In the genomic region with DNA sequence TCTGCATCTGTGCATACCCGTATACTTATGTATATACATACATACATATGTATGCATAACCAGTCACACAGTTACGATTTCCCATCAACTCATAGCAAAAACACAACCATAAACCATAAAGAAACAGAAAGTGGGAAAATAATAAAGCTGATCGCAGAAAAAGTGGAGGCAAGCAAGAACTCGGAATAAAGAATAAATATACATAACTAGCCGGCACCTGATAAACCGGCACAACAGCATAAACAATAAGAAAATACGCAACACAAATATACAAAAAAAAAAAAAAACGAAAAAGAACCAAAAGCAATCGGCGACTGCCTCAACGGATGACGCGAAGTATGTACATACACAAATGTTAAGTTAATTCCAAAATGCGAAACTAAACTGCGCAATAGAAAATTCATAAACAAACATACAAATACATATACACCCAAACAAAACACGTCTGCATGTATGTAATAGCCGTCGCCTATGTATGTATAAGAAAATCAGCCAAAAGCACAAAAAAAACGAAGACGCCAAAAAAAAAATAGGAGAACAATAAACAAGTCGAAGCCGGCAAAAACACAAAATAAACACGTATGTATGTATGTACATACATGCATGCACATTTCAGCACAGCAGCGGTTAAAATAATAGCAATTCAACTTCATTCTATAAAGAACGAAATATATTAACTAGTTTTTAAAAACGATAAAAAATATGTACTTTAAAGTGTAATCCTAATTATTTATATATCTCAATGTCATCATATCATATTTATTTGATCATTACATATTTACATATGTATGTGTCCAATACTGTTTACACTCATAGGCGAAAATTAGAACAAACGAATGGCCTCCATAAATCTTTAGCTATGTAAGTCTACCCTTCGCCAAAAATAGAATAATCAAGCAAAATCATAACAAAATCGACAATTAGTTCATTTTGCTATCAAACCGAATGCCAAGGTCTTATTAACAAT, we compare ENCODE assay signal across 5 fruit fly cellular contexts.
TF ChIP-seq lines count a peak whose summit lies in the region.

No protein-coding gene starts in this region.

TF ChIP-seq in whole organism, adult, 20 proteins besides CTCF, POLR2A, EP300 and RAD21 (continued from another document):
- TF ChIP-seq Clk (GFP tag; optimal IDR thresholded peaks at IDR 0.05; lab: Kevin White, UChicago) (no peak), CG33017 (tag; optimal IDR thresholded peaks at IDR 0.05; lab: Kevin White, UChicago) (peak; percentile 54), tj (GFP tag; optimal IDR thresholded peaks at IDR 0.05; lab: Kevin White, UChicago) (peak; percentile 63), Hr96 (GFP tag; optimal IDR thresholded peaks at IDR 0.05; lab: Kevin White, UChicago) (no peak)

TF ChIP-seq in whole organism, embryonic, 481 proteins besides CTCF, POLR2A, EP300 and RAD21 (continued from another document and continues in another):
- TF ChIP-seq CG1233 (GFP tag; optimal IDR thresholded peaks at IDR 0.05; lab: Kevin White, UChicago) (peak; percentile 29), CG32767 (GFP tag; IDR thresholded peaks at IDR 0.05; lab: Robert Waterston, UW) (peak; percentile 48), CG9932 (GFP tag; IDR thresholded peaks at IDR 0.05; lab: Robert Waterston, UW) (peak; percentile 83), Eip74EF (GFP tag; optimal IDR thresholded peaks at IDR 0.05; lab: Kevin White, UChicago) (peak in 1 of 2 experiments; percentile 65), CG10979 (tag; optimal IDR thresholded peaks at IDR 0.05; lab: Kevin White, UChicago) (peak; percentile 61), nmo (GFP tag; optimal IDR thresholded peaks at IDR 0.05; lab: Kevin White, UChicago) (peak; percentile 58), ro (GFP tag; IDR thresholded peaks at IDR 0.05; lab: Robert Waterston, UW) (0 out of 2 replicates have a peak, but pooled peaks have one; percentile 16), CG7839 (tag; optimal IDR thresholded peaks at IDR 0.05; lab: Kevin White, UChicago) (peak; percentile 87), cas (GFP tag; IDR thresholded peaks at IDR 0.05; lab: Robert Waterston, UW) (peak; percentile 59; the same call in 1 of the 2 replicates), CG8388 (GFP tag; optimal IDR thresholded peaks at IDR 0.05; lab: Kevin White, UChicago) (peak; percentile 59), CG18619 (GFP tag; optimal IDR thresholded peaks at IDR 0.05; lab: Kevin White, UChicago) (peak; percentile 57), Doc3 (GFP tag; IDR thresholded peaks at IDR 0.05; lab: Robert Waterston, UW; ENCODE audit: partially characterized antibody) (no peak), CG2202 (tag; optimal IDR thresholded peaks at IDR 0.05; lab: Kevin White, UChicago) (no peak), hkb (optimal IDR thresholded peaks at IDR 0.05; lab: Kevin White, UChicago) (no peak), hkb (GFP tag; IDR thresholded peaks at IDR 0.05; lab: Robert Waterston, UW) (peak; percentile 78), NfI (GFP tag; optimal IDR thresholded peaks at IDR 0.05; lab: Kevin White, UChicago) (peak; percentile 67), ssp (GFP tag; IDR thresholded peaks at IDR 0.05; lab: Robert Waterston, UW) (peak; percentile 53; the same call in 1 of the 2 replicates), bcd (GFP tag; optimal IDR thresholded peaks at IDR 0.05; lab: Kevin White, UChicago) (peak; percentile 65), hb (GFP tag; IDR thresholded peaks at IDR 0.05; lab: Robert Waterston, UW; ENCODE audit: partially characterized antibody) (no peak), GATAe (GFP tag; conservative IDR thresholded peaks at IDR 0.05; lab: Robert Waterston, UW) (no peak), schlank (tag; optimal IDR thresholded peaks at IDR 0.05; lab: Kevin White, UChicago) (no peak), Hand (GFP tag; optimal IDR thresholded peaks at IDR 0.05; lab: Kevin White, UChicago) (peak; percentile 55), HmgD (GFP tag; optimal IDR thresholded peaks at IDR 0.05; lab: Kevin White, UChicago) (no peak), CG30403 (GFP tag; optimal IDR thresholded peaks at IDR 0.05; lab: Kevin White, UChicago) (peak; percentile 77), Taf1 (GFP tag; IDR thresholded peaks at IDR 0.05; lab: Robert Waterston, UW) (peak; percentile 41; the same call in 1 of the 2 replicates), Rx (GFP tag; IDR thresholded peaks at IDR 0.05; lab: Robert Waterston, UW) (peak; percentile 21; the same call in 1 of the 2 replicates), repo (GFP tag; optimal IDR thresholded peaks at IDR 0.05; lab: Kevin White, UChicago) (no peak)

TF ChIP-seq in whole organism, prepupa, 60 proteins besides CTCF, POLR2A, EP300 and RAD21 (continued from another document):
- peak; percentile 88 for TF ChIP-seq vri (GFP tag; optimal IDR thresholded peaks at IDR 0.05; lab: Kevin White, UChicago)
- peak; percentile 52 for TF ChIP-seq fkh (GFP tag; optimal IDR thresholded peaks at IDR 0.05; lab: Kevin White, UChicago)
- TF ChIP-seq eg (GFP tag; IDR thresholded peaks at IDR 0.05; lab: Robert Waterston, UW) = peak; percentile 67
- peak; percentile 55 for TF ChIP-seq CG6808 (GFP tag; optimal IDR thresholded peaks at IDR 0.05; lab: Kevin White, UChicago)
- TF ChIP-seq CG4318 (GFP tag; optimal IDR thresholded peaks at IDR 0.05; lab: Kevin White, UChicago) = peak; percentile 27
- TF ChIP-seq CG34406 (GFP tag; optimal IDR thresholded peaks at IDR 0.05; lab: Kevin White, UChicago) = peak; percentile 25
- no peak for TF ChIP-seq CG16779 (tag; optimal IDR thresholded peaks at IDR 0.05; lab: Kevin White, UChicago)
- TF ChIP-seq CG3032 (tag; optimal IDR thresholded peaks at IDR 0.05; lab: Kevin White, UChicago) = no peak
- peak; percentile 53; the same call in 1 of the 3 replicates for TF ChIP-seq CG6163 (GFP tag; IDR thresholded peaks at IDR 0.05; lab: Robert Waterston, UW)
- peak; percentile 22 for TF ChIP-seq Ets96B (tag; optimal IDR thresholded peaks at IDR 0.05; lab: Kevin White, UChicago)
- TF ChIP-seq CG8119 (GFP tag; IDR thresholded peaks at IDR 0.05; lab: Robert Waterston, UW) = peak; percentile 75; the same call in 2 of the 3 replicates
- TF ChIP-seq CG6276 (GFP tag; optimal IDR thresholded peaks at IDR 0.05; lab: Kevin White, UChicago) = peak; percentile 32
- no peak for TF ChIP-seq CG11762 (GFP tag; optimal IDR thresholded peaks at IDR 0.05; lab: Kevin White, UChicago; ENCODE audit: insufficient read depth)
- TF ChIP-seq CG7368 (GFP tag; optimal IDR thresholded peaks at IDR 0.05; lab: Kevin White, UChicago) = peak; percentile 5
- no peak for TF ChIP-seq CG31627 (GFP tag; optimal IDR thresholded peaks at IDR 0.05; lab: Kevin White, UChicago)
- TF ChIP-seq acj6 (GFP tag; optimal IDR thresholded peaks at IDR 0.05; lab: Kevin White, UChicago) = peak; percentile 35
- peak; percentile 71 for TF ChIP-seq svp (GFP tag; lab: Kevin White, UChicago)
- TF ChIP-seq CG15336 (GFP tag; IDR thresholded peaks at IDR 0.05; lab: Robert Waterston, UW) = peak; percentile 81
- no peak for TF ChIP-seq net (GFP tag; optimal IDR thresholded peaks at IDR 0.05; lab: Kevin White, UChicago)
- TF ChIP-seq Hr4 (GFP tag; optimal IDR thresholded peaks at IDR 0.05; lab: Kevin White, UChicago) = peak; percentile 44
- peak; percentile 27 for TF ChIP-seq CG8632 (GFP tag; optimal IDR thresholded peaks at IDR 0.05; lab: Kevin White, UChicago)
- TF ChIP-seq CG10631 (GFP tag; optimal IDR thresholded peaks at IDR 0.05; lab: Kevin White, UChicago) = peak; percentile 0
- peak; percentile 34 to 46 for TF ChIP-seq ss (GFP tag; optimal IDR thresholded peaks at IDR 0.05; lab: Kevin White, UChicago)
- peak; percentile 36 for TF ChIP-seq Met (GFP tag; optimal IDR thresholded peaks at IDR 0.05; lab: Kevin White, UChicago)
- peak; percentile 10 for TF ChIP-seq Sox102F (GFP tag; optimal IDR thresholded peaks at IDR 0.05; lab: Kevin White, UChicago)
- no peak for TF ChIP-seq Eip93F (GFP tag; optimal IDR thresholded peaks at IDR 0.05; lab: Kevin White, UChicago)

TF ChIP-seq in whole organism, pupa, 21 proteins besides CTCF, POLR2A, EP300 and RAD21 (continued from another document):
- TF ChIP-seq CG34367 (tag; optimal IDR thresholded peaks at IDR 0.05; lab: Kevin White, UChicago) (no peak), CG14655 (GFP tag; optimal IDR thresholded peaks at IDR 0.05; lab: Kevin White, UChicago) (peak; percentile 54), D1 (tag; optimal IDR thresholded peaks at IDR 0.05; lab: Kevin White, UChicago) (peak; percentile 29)
TF ChIP-seq in whole organism, pupa: peak in this region for 12.

TF ChIP-seq in whole organism, wandering third instar larva, 38 proteins besides CTCF, POLR2A, EP300 and RAD21 (continued from another document):
- no peak for TF ChIP-seq Vsx2 (GFP tag; optimal IDR thresholded peaks at IDR 0.05; lab: Kevin White, UChicago; ENCODE audit: partially characterized antibody)
- TF ChIP-seq Jra (GFP tag; optimal IDR thresholded peaks at IDR 0.05; lab: Kevin White, UChicago) = no peak
- no peak for TF ChIP-seq lola (GFP tag; optimal IDR thresholded peaks at IDR 0.05; lab: Kevin White, UChicago)
- no peak for TF ChIP-seq Hnf4 (GFP tag; optimal IDR thresholded peaks at IDR 0.05; lab: Kevin White, UChicago)
- TF ChIP-seq GATAd (GFP tag; optimal IDR thresholded peaks at IDR 0.05; lab: Kevin White, UChicago) = no peak
- peak; percentile 60 for TF ChIP-seq sv (GFP tag; optimal IDR thresholded peaks at IDR 0.05; lab: Kevin White, UChicago)
- peak in 1 of 2 experiments; percentile 49 for TF ChIP-seq foxo (GFP tag; optimal IDR thresholded peaks at IDR 0.05; lab: Kevin White, UChicago)
- no peak for TF ChIP-seq pan (optimal IDR thresholded peaks at IDR 0.05; lab: Kevin White, UChicago)
- TF ChIP-seq rgr (GFP tag; optimal IDR thresholded peaks at IDR 0.05; lab: Kevin White, UChicago) = peak; percentile 41
- peak; percentile 38 for TF ChIP-seq HLH106 (tag; optimal IDR thresholded peaks at IDR 0.05; lab: Kevin White, UChicago)
- TF ChIP-seq sage (GFP tag; optimal IDR thresholded peaks at IDR 0.05; lab: Kevin White, UChicago) = no peak
- TF ChIP-seq psq (GFP tag; optimal IDR thresholded peaks at IDR 0.05; lab: Kevin White, UChicago) = peak; percentile 58
- no peak for TF ChIP-seq dl (GFP tag; optimal IDR thresholded peaks at IDR 0.05; lab: Kevin White, UChicago; ENCODE audit: insufficient read depth in 1 of 2, partially characterized antibody in 2 of 2)
